Worm (Caenorhabditis elegans) whole organism, L4 larva: ENCODE results near the gene C24A8.6.

Source experiments
- R02D3.7 ChIP-seq: fragments of 150-350 bp; sonication (generic microtip); optimal IDR thresholded peaks from 3 replicates; lab custom pipeline; 2014; ENCODE audit warnings: missing biosample characterization, missing genetic modification characterization
- T20F7.1 ChIP-seq: fragments of 200-800 bp; sonication (Bioruptor generic); optimal IDR thresholded peaks from 2 replicates; lab custom pipeline; 2018; ENCODE audit warnings: mild to moderate bottlenecking, missing genetic modification characterization, missing compliant biosample characterization
- Y5F2A.4 ChIP-seq: fragments of 200-800 bp; sonication (Bioruptor generic); optimal IDR thresholded peaks from 2 replicates; lab custom pipeline; 2018; ENCODE audit warnings: mild to moderate bottlenecking, missing genetic modification characterization, missing compliant biosample characterization
- aha-1 ChIP-seq: fragments of 150-350 bp; peaks from one replicate; lab custom pipeline; 2014; ENCODE audit warnings: missing biosample characterization, missing genetic modification characterization
- arid-1 ChIP-seq: fragments of 200-800 bp; sonication (Bioruptor generic); conservative IDR thresholded peaks from 2 replicates; pipeline ENCODE4 v1.3.6; 2022; ENCODE audit warnings: missing genetic modification reagents, missing genetic modification characterization, missing compliant biosample characterization
- attf-4 ChIP-seq: sonication (generic microtip); optimal IDR thresholded peaks from 3 replicates; lab custom pipeline; 2017; ENCODE audit warnings: missing biosample characterization, missing genetic modification characterization
- ceh-20 ChIP-seq: fragments of 200-800 bp; sonication (Bioruptor generic); IDR thresholded peaks from 2 replicates; pipeline ENCODE4 v1.3.6; 2022; ENCODE audit warnings: missing genetic modification reagents, missing genetic modification characterization, missing compliant biosample characterization
- ceh-44 ChIP-seq: fragments of 200-800 bp; sonication (Bioruptor generic); IDR thresholded peaks from 2 replicates; pipeline ENCODE4 v1.3.6; 2022; ENCODE audit warnings: missing genetic modification reagents, missing genetic modification characterization, missing compliant biosample characterization
- ctbp-1 ChIP-seq: fragments of 200-800 bp; sonication (Bioruptor generic); IDR thresholded peaks from 2 replicates; pipeline ENCODE4 v1.3.6; 2022; ENCODE audit warnings: missing genetic modification reagents, missing genetic modification characterization, missing compliant biosample characterization
- daf-12 ChIP-seq: fragments of 150-350 bp; optimal IDR thresholded peaks from 2 replicates; lab custom pipeline; 2014; ENCODE audit warnings: missing biosample characterization, missing genetic modification reagents, missing genetic modification characterization
- daf-16 ChIP-seq, 3 experiments: sonication (generic microtip); optimal IDR thresholded peaks; 2 replicates each; lab custom pipeline; 2016 to 2017; ENCODE audit warnings: missing genetic modification characterization in 3 of 3, missing genetic modification reagents in 3 of 3, mild to moderate bottlenecking in 2 of 3, missing compliant biosample characterization in 2 of 3, missing biosample characterization in 1 of 3, moderate library complexity in 1 of 3
- dmd-6 ChIP-seq: fragments of 200-800 bp; sonication (Bioruptor generic); IDR thresholded peaks from 2 replicates; pipeline ENCODE4 v1.3.6; 2022; ENCODE audit warnings: missing genetic modification reagents, missing genetic modification characterization, missing compliant biosample characterization
- dmd-9 ChIP-seq: fragments of 200-800 bp; sonication (Bioruptor generic); IDR thresholded peaks from 2 replicates; pipeline ENCODE4 v1.3.6; 2022; ENCODE audit warnings: missing genetic modification reagents, missing genetic modification characterization, missing compliant biosample characterization
- dpl-1 ChIP-seq: fragments of 150-350 bp; optimal IDR thresholded peaks from 2 replicates; lab custom pipeline; 2014; ENCODE audit warnings: missing biosample characterization, missing genetic modification reagents, missing genetic modification characterization
- egl-43 ChIP-seq: fragments of 200-800 bp; sonication (Bioruptor generic); IDR thresholded peaks from 2 replicates; pipeline ENCODE4 v1.3.6; 2022; ENCODE audit warnings: missing genetic modification reagents, missing genetic modification characterization, missing compliant biosample characterization
- fos-1 ChIP-seq: fragments of 150-350 bp; optimal IDR thresholded peaks from 2 replicates; lab custom pipeline; 2014; ENCODE audit warnings: missing biosample characterization, missing genetic modification characterization
- gei-8 ChIP-seq: fragments of 200-800 bp; sonication (Bioruptor generic); optimal IDR thresholded peaks from 2 replicates; lab custom pipeline; 2018; ENCODE audit warnings: mild to moderate bottlenecking, missing genetic modification characterization, missing compliant biosample characterization
- hlh-30 ChIP-seq: sonication (generic microtip); optimal IDR thresholded peaks from 2 replicates; lab custom pipeline; 2017; ENCODE audit warnings: antibody characterized with exemption, mild to moderate bottlenecking, missing genetic modification characterization, missing compliant biosample characterization; ENCODE audit not compliant: insufficient read depth
- hmg-1.1 ChIP-seq: fragments of 200-800 bp; sonication (Bioruptor generic); IDR thresholded peaks from 2 replicates; pipeline ENCODE4 v1.3.6; 2022; ENCODE audit warnings: missing genetic modification reagents, missing genetic modification characterization, missing compliant biosample characterization
- lin-15B ChIP-seq: fragments of 150-350 bp; sonication (generic microtip); optimal IDR thresholded peaks from 3 replicates; lab custom pipeline; 2014; ENCODE audit warnings: missing biosample characterization, missing genetic modification characterization
- lin-29 ChIP-seq: fragments of 200-800 bp; sonication (Bioruptor generic); IDR thresholded peaks from 2 replicates; pipeline ENCODE4 v1.3.6; 2022; ENCODE audit warnings: missing genetic modification reagents, missing genetic modification characterization, missing compliant biosample characterization
- mep-1 ChIP-seq: fragments of 150-350 bp; sonication (generic microtip); optimal IDR thresholded peaks from 3 replicates; lab custom pipeline; 2014; ENCODE audit warnings: missing biosample characterization, missing genetic modification characterization
- mxl-3 ChIP-seq: fragments of 200-800 bp; sonication (Bioruptor generic); optimal IDR thresholded peaks from 2 replicates; lab custom pipeline; 2018; ENCODE audit warnings: mild to moderate bottlenecking, missing genetic modification characterization, missing compliant biosample characterization
- nhr-111 ChIP-seq: fragments of 200-800 bp; sonication (Bioruptor generic); optimal IDR thresholded peaks from 2 replicates; lab custom pipeline; 2018; ENCODE audit warnings: mild to moderate bottlenecking, missing genetic modification characterization, missing compliant biosample characterization
- nhr-28 ChIP-seq: fragments of 150-350 bp; optimal IDR thresholded peaks from 2 replicates; lab custom pipeline; 2014; ENCODE audit warnings: missing biosample characterization, missing genetic modification characterization
- nhr-42 ChIP-seq: fragments of 200-800 bp; sonication (Bioruptor generic); IDR thresholded peaks from 2 replicates; pipeline ENCODE4 v1.3.6; 2022; ENCODE audit warnings: missing genetic modification characterization, missing compliant biosample characterization
- nhr-77 ChIP-seq: fragments of 150-350 bp; optimal IDR thresholded peaks from 2 replicates; lab custom pipeline; 2014; ENCODE audit warnings: missing biosample characterization, missing genetic modification characterization
- pha-4 ChIP-seq, 2 experiments: fragments of 150-350 bp in 1 of 2; fragments of 200-800 bp in 1 of 2; sonication (Bioruptor generic) in 1 of 2; IDR thresholded peaks in 1 of 2; optimal IDR thresholded peaks in 1 of 2; 2 replicates each; pipeline versions ENCODE4 v1.3.6 to Lab custom; 2014 to 2022; ENCODE audit warnings: missing genetic modification characterization in 2 of 2, missing genetic modification reagents in 2 of 2, missing biosample characterization in 1 of 2, missing compliant biosample characterization in 1 of 2
- pqm-1 ChIP-seq: sonication (generic microtip); optimal IDR thresholded peaks from 2 replicates; lab custom pipeline; 2017; ENCODE audit warnings: missing biosample characterization, missing genetic modification characterization
- rbr-2 ChIP-seq: sonication (generic microtip); optimal IDR thresholded peaks from 2 replicates; lab custom pipeline; 2016; ENCODE audit warnings: missing genotype, missing genetic modification characterization, missing compliant biosample characterization
- spr-1 ChIP-seq: sonication (generic microtip); optimal IDR thresholded peaks from 2 replicates; lab custom pipeline; 2016; ENCODE audit warnings: mild to moderate bottlenecking, missing genetic modification characterization, missing compliant biosample characterization
- tra-1 ChIP-seq: fragments of 200-800 bp; sonication (Bioruptor generic); IDR thresholded peaks from 2 replicates; pipeline ENCODE4 v1.3.6; 2022; ENCODE audit warnings: missing genetic modification reagents, missing genetic modification characterization, missing compliant biosample characterization
- unc-62 ChIP-seq, 3 experiments: fragments of 150-350 bp in 1 of 3; sonication (generic microtip); optimal IDR thresholded peaks in 2 of 3; peaks in 1 of 3; 1 replicate in 1 of 3; 2 replicates in 2 of 3; lab custom pipeline; 2014 to 2017; ENCODE audit warnings: missing biosample characterization in 3 of 3, missing genetic modification characterization in 3 of 3, missing genetic modification reagents in 3 of 3, missing genotype in 1 of 3
- zfp-3 ChIP-seq: fragments of 200-800 bp; sonication (Bioruptor generic); conservative IDR thresholded peaks from 2 replicates; pipeline ENCODE4 v1.3.6; 2022; ENCODE audit warnings: missing genetic modification reagents, missing genetic modification characterization, missing compliant biosample characterization
- zip-2 ChIP-seq: fragments of 150-350 bp; optimal IDR thresholded peaks from 2 replicates; lab custom pipeline; 2014; ENCODE audit warnings: missing biosample characterization, missing genetic modification characterization

The C24A8.6 gene

DNA sequence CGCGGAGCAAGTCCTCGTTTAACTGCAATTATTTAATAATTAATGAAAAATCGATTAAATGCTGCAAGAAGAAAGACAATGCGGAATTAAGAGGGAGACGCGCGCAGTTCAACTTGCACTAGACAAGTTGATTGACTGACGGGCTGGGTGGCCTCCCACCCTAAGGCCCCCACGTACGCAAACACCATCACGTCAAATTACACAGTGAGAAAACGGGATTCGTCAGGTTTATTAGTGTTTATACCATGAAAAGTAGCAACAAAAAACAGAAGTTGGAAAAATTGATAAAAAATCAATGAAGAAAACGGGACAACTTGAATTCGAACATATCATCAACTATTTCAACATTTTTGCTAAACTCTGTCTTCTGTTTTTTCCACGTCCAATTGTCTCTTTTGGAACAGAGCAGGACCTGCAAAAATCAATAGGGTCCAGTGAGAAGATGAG is 24.6 kb downstream of the C24A8.6 start:
- TF ChIP-seq dpl-1 (GFP tag; lab: Kevin White, UChicago) (peak; percentile 39), unc-62 (GFP tag; optimal IDR thresholded peaks at IDR 0.05 in 1 of 2; lab: Kevin White, UChicago) (no peak), unc-62 (tag; optimal IDR thresholded peaks at IDR 0.05; lab: Kevin White, UChicago) (no peak), dmd-6 (GFP tag; lab: Robert Waterston, UW) (peak; percentile 44; the same call in 1 of the 2 replicates), Y5F2A.4 (GFP tag; lab: Kevin White, UChicago) (no peak), zfp-3 (no peak), mxl-3 (GFP tag; lab: Kevin White, UChicago) (peak; percentile 28), rbr-2 (peak; percentile 37), arid-1 (GFP tag; lab: Robert Waterston, UW) (no peak), tra-1 (GFP tag; lab: Robert Waterston, UW) (no peak), spr-1 (no peak), ctbp-1 (GFP tag; lab: Robert Waterston, UW) (0 out of 2 replicates have a peak, but pooled peaks have one; percentile 8), lin-15B (tag; lab: Kevin White, UChicago) (no peak), ceh-20 (GFP tag; lab: Robert Waterston, UW) (peak; percentile 34; the same call in 1 of the 2 replicates), nhr-77 (tag; lab: Kevin White, UChicago) (no peak), nhr-28 (tag; lab: Kevin White, UChicago) (peak; percentile 52), daf-16 (GFP tag; optimal IDR thresholded peaks at IDR 0.05; lab: Kevin White, UChicago) (no peak), daf-16 (tag; optimal IDR thresholded peaks at IDR 0.05; lab: Kevin White, UChicago) (peak; percentile 67), aha-1 (peak; percentile 43), fos-1 (tag; lab: Kevin White, UChicago) (no peak), hmg-1.1 (GFP tag; lab: Robert Waterston, UW) (peak; percentile 65), mep-1 (peak; percentile 62)

- TF ChIP-seq tra-1 (GFP tag; lab: Robert Waterston, UW) (no peak), attf-4 (tag; lab: Kevin White, UChicago) (no peak), ceh-44 (GFP tag; lab: Robert Waterston, UW) (no peak), pha-4 (GFP tag; IDR thresholded peaks at IDR 0.05; lab: Robert Waterston, UW) (no peak), pha-4 (tag; optimal IDR thresholded peaks at IDR 0.05; lab: Kevin White, UChicago) (no peak), nhr-77 (tag; lab: Kevin White, UChicago) (no peak), mxl-3 (GFP tag; lab: Kevin White, UChicago) (no peak), egl-43 (GFP tag; lab: Robert Waterston, UW) (no peak), T20F7.1 (GFP tag; lab: Kevin White, UChicago) (no peak), hlh-30 (no peak), zfp-3 (no peak), nhr-111 (GFP tag; lab: Kevin White, UChicago) (no peak), gei-8 (no peak), aha-1 (no peak), lin-15B (tag; lab: Kevin White, UChicago) (no peak), lin-29 (GFP tag; lab: Robert Waterston, UW) (no peak), nhr-42 (GFP tag; lab: Robert Waterston, UW) (no peak), pqm-1 (tag; lab: Kevin White, UChicago) (no peak), dmd-9 (GFP tag; lab: Robert Waterston, UW) (no peak), R02D3.7 (tag; lab: Kevin White, UChicago) (no peak), fos-1 (tag; lab: Kevin White, UChicago) (no peak)
These were observed 25.3 kb downstream of the C24A8.6 start, which contains the start of gene pqn-15 for ce11 chrX:4306861-4307260. Gene pqn-15 (minus strand): TSS chrX:4306961.

DNA sequence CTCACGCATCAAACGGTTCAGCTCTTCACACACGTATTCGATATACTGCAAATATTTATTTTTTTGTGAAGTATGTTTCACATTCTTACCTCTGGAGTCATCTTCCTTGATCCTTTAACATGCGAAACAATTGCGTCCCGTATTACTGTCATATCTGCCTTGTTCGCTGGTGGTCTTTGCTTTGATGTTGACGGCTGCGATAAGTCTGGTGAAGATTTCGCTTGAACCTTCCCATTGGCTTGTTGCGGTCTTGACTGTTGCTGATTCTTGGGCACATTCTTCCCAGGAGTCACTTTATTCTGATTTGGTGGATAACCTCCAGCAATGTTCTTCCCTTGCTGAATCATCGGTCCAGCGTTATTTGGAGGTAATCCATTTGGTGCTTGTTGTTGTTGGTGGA is 29.0 kb downstream of the C24A8.6 start:
- TF ChIP-seq unc-62 (GFP tag; optimal IDR thresholded peaks at IDR 0.05 in 1 of 2; lab: Kevin White, UChicago) (peak in 1 of 2 experiments; percentile 91), unc-62 (tag; optimal IDR thresholded peaks at IDR 0.05; lab: Kevin White, UChicago) (no peak), daf-12 (tag; lab: Kevin White, UChicago) (no peak), zip-2 (tag; lab: Kevin White, UChicago) (no peak)
